Fruit fly (Drosophila melanogaster) whole organism, wandering third instar larva: Measurements from ENCODE around the gene CG8492.

Source experiments
- CrebA ChIP-seq: fragments of 200-800 bp; sonication (Bioruptor generic); optimal IDR thresholded peaks from 2 replicates; lab custom pipeline; 2016; ENCODE audit warnings: missing biosample characterization, mild to moderate bottlenecking, missing genetic modification characterization, borderline replicate concordance
- Dfd ChIP-seq: fragments of >200 bp; optimal IDR thresholded peaks from 2 replicates; lab custom pipeline; 2017; ENCODE audit warnings: missing biosample characterization, missing genetic modification characterization
- Myc ChIP-seq: fragments of >200 bp; optimal IDR thresholded peaks from 2 replicates; lab custom pipeline; 2017
- OdsH ChIP-seq: fragments of 200-800 bp; sonication (Bioruptor generic); optimal IDR thresholded peaks from 2 replicates; lab custom pipeline; 2016; ENCODE audit warnings: missing biosample characterization, mild to moderate bottlenecking, missing genetic modification characterization
- Rel ChIP-seq, 2 experiments: fragments of 200-800 bp; sonication (Bioruptor generic) in 1 of 2; optimal IDR thresholded peaks; 2 replicates in 1 of 2; 3 replicates in 1 of 2; lab custom pipeline; 2016 to 2019; ENCODE audit warnings: mild to moderate bottlenecking in 2 of 2, missing biosample characterization in 2 of 2, missing genetic modification characterization in 2 of 2, moderate library complexity in 1 of 2
- Sp1 ChIP-seq: fragments of 200-800 bp; sonication (Bioruptor generic); optimal IDR thresholded peaks from 3 replicates; lab custom pipeline; 2019; ENCODE audit warnings: missing biosample characterization, mild to moderate bottlenecking, missing genetic modification characterization, moderate library complexity
- Vsx2 ChIP-seq: fragments of 200-300, 225-300 bp; sonication (Bioruptor generic); optimal IDR thresholded peaks from 2 replicates; lab custom pipeline; 2018; ENCODE audit warnings: missing biosample characterization, missing genetic modification characterization; ENCODE audit not compliant: partially characterized antibody
- br ChIP-seq: fragments of 200-800 bp; sonication (Bioruptor generic); optimal IDR thresholded peaks from 2 replicates; lab custom pipeline; 2016; ENCODE audit warnings: missing biosample characterization, missing genetic modification characterization
- dl ChIP-seq, 2 experiments: fragments of 175-275, 200-275 bp in 1 of 2; fragments of 200-275 bp in 1 of 2; sonication (Bioruptor generic); optimal IDR thresholded peaks; lab custom pipeline; 2018; ENCODE audit warnings: mild to moderate bottlenecking in 2 of 2, missing biosample characterization in 2 of 2, missing genetic modification characterization in 2 of 2, moderate library complexity in 2 of 2; ENCODE audit not compliant: partially characterized antibody in 2 of 2, insufficient read depth in 1 of 2
- dsf ChIP-seq: sonication (Bioruptor generic); optimal IDR thresholded peaks from 2 replicates; lab custom pipeline; 2016; ENCODE audit warnings: missing biosample characterization, missing genetic modification characterization, borderline replicate concordance
- fru ChIP-seq: fragments of 200-800 bp; sonication (Bioruptor generic); optimal IDR thresholded peaks from 3 replicates; lab custom pipeline; 2016; ENCODE audit warnings: missing biosample characterization, mild to moderate bottlenecking, missing genetic modification characterization
- jim ChIP-seq: fragments of 175-275, 200-325 bp; sonication (Bioruptor generic); optimal IDR thresholded peaks from 2 replicates; lab custom pipeline; 2016; ENCODE audit warnings: missing biosample characterization, mild to moderate bottlenecking, missing genetic modification characterization
- pan ChIP-seq: fragments of >200 bp; optimal IDR thresholded peaks from 2 replicates; lab custom pipeline; 2017
- tai ChIP-seq: sonication (Bioruptor generic); optimal IDR thresholded peaks from 2 replicates; lab custom pipeline; 2016; ENCODE audit warnings: missing biosample characterization, missing genetic modification characterization

DNA sequence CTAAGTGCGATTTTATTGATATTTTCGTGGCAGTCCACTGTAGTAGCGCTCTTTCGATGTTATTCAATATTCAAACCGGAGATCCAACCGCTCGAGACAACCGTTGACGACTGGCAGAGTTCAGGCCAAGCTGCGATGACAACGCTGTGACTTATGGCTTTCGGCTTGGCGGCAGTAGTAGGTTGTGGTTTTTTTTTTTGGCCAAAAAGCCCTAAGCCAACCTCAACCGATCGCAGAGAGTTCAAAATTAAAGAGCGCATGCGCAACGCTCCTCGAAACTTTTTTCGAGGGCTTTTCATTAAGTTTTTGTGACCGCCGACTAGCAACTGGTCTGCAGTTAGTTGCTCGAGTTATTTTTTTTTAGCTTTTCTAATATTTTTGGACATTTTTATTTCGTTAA lies 10.9 kb upstream of the CG8492 start, which contains the start of gene Snmp2:
- no peak for TF ChIP-seq jim (GFP tag; lab: Kevin White, UChicago)
- no peak for TF ChIP-seq Sp1 (GFP tag; lab: Kevin White, UChicago)
- no peak for TF ChIP-seq br
- no peak for TF ChIP-seq tai
- TF ChIP-seq OdsH (GFP tag; lab: Kevin White, UChicago), result no peak
- TF ChIP-seq Myc (lab: Kevin White, UChicago), result no peak
- no peak for TF ChIP-seq Dfd (GFP tag; lab: Kevin White, UChicago)
- TF ChIP-seq CrebA (GFP tag; lab: Kevin White, UChicago), result no peak
- TF ChIP-seq dl (GFP tag; optimal IDR thresholded peaks at IDR 0.05; lab: Kevin White, UChicago; ENCODE audit: insufficient read depth in 1 of 2, partially characterized antibody in 2 of 2), result no peak
- no peak for TF ChIP-seq Vsx2 (GFP tag; lab: Kevin White, UChicago)
- TF ChIP-seq pan (lab: Kevin White, UChicago), result no peak
- no peak for TF ChIP-seq Rel (GFP tag; optimal IDR thresholded peaks at IDR 0.05; lab: Kevin White, UChicago)
- no peak for TF ChIP-seq Rel (tag; optimal IDR thresholded peaks at IDR 0.05; lab: Kevin White, UChicago)
- no peak for TF ChIP-seq dsf (GFP tag; lab: Kevin White, UChicago)
- TF ChIP-seq fru (GFP tag; lab: Kevin White, UChicago), result no peak
